Fruit fly (Drosophila melanogaster): ENCODE data around the gene CG3744.

DNA sequence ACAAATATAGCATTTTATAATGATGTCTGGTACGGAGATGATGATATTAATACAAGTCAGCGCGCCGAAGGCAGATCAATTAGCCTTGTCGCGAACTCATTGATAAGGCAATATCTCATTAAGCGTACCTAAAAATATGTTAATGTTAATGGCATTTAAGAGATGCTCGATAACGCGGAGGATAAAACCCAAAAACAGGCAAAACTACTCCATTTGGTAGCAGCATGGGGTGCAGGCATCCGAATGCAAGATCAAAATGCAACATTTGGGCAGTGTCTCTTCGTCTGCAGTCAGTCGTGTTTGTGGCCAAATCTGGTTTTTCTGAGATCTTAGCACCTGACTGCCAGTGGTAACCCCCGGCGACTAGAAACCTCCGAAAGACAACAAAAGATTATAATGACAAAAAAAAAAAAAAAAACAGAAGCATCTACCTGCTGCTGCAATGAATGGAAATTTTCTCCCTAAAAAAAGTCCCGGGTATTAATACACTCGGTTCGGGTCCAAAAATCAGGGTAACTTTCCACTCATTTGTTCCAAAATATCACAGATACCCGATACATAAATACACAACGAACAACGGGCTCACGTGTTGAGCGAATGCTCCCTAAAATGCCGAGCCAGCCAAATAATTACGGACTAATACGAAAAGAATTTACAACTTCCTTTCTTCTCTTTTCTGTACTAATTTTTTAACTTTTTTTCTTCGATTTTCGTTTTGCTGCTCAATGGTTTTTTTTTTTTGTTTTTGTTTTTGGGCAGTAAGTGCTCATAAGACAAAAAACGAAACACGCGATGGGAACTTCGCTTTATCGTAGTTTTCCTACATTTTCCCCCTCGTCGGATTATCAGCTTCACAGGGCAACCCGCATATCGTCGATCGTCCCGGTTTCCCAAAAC is 30.3 kb downstream of the CG3744 start:
- no peak for TF ChIP-seq cas (GFP tag; IDR thresholded peaks at IDR 0.05)
- TF ChIP-seq hth (optimal IDR thresholded peaks at IDR 0.05): no peak
- TF ChIP-seq CG8388 (GFP tag; optimal IDR thresholded peaks at IDR 0.05): no peak
- no peak for TF ChIP-seq CG3838 (GFP tag; optimal IDR thresholded peaks at IDR 0.05)
- TF ChIP-seq CoRest (tag; optimal IDR thresholded peaks at IDR 0.05): no peak
- no peak for TF ChIP-seq Elba2 (GFP tag; optimal IDR thresholded peaks at IDR 0.05)
- no peak for TF ChIP-seq CG32767 (GFP tag; IDR thresholded peaks at IDR 0.05)
- TF ChIP-seq ERR (GFP tag; optimal IDR thresholded peaks at IDR 0.05): no peak
- TF ChIP-seq CG9609 (GFP tag; optimal IDR thresholded peaks at IDR 0.05): no peak
- TF ChIP-seq ac (GFP tag; optimal IDR thresholded peaks at IDR 0.05): no peak

All from whole organism, embryonic.